Fruit fly (Drosophila melanogaster) whole organism, prepupa: ENCODE measurements around the gene amn.

ENCODE experiments used
- CG6276 ChIP-seq: fragments of 200-800 bp; sonication (Bioruptor generic); optimal IDR thresholded peaks from 2 replicates; lab custom pipeline; 2017; ENCODE audit warnings: missing biosample characterization, mild to moderate bottlenecking, missing genetic modification characterization
- Eip93F ChIP-seq: fragments of 200-800 bp; sonication (Bioruptor generic); optimal IDR thresholded peaks from 2 replicates; lab custom pipeline; 2016; ENCODE audit warnings: missing biosample characterization, mild to moderate bottlenecking, missing genetic modification characterization
- Ets96B ChIP-seq: fragments of 200-800 bp; optimal IDR thresholded peaks from 2 replicates; lab custom pipeline; 2019; ENCODE audit warnings: missing biosample characterization, mild to moderate bottlenecking, missing genetic modification characterization, moderate library complexity
- Hr4 ChIP-seq: fragments of 200-800 bp; sonication (Bioruptor generic); optimal IDR thresholded peaks from 3 replicates; lab custom pipeline; 2016; ENCODE audit warnings: missing biosample characterization, missing genetic modification characterization
- Lpt ChIP-seq: fragments of 200-800 bp; sonication (Bioruptor generic); optimal IDR thresholded peaks from 3 replicates; lab custom pipeline; 2016; ENCODE audit warnings: missing biosample characterization, missing genetic modification characterization
- OdsH ChIP-seq: fragments of 200-800 bp; sonication (Bioruptor generic); optimal IDR thresholded peaks from 3 replicates; lab custom pipeline; 2016; ENCODE audit warnings: missing biosample characterization, missing genetic modification characterization
- fd85E ChIP-seq: fragments of 200-800 bp; sonication (Bioruptor generic); optimal IDR thresholded peaks from 3 replicates; lab custom pipeline; 2016; ENCODE audit warnings: missing biosample characterization, missing genetic modification characterization
- net ChIP-seq: fragments of 200-800 bp; sonication (Bioruptor generic); optimal IDR thresholded peaks from 3 replicates; lab custom pipeline; 2016; ENCODE audit warnings: missing biosample characterization, missing genetic modification characterization
- spab ChIP-seq: fragments of 200-800 bp; sonication (Bioruptor generic); optimal IDR thresholded peaks from 2 replicates; lab custom pipeline; 2017; ENCODE audit warnings: missing biosample characterization, mild to moderate bottlenecking, missing genetic modification characterization, missing genetic modification reagents

dm6 chrX:19899978-19900377 lies 10.1 kb upstream of the amn start:
- TF ChIP-seq CG6276 (GFP tag; lab: Kevin White, UChicago) (no peak), net (no peak), spab (GFP tag; lab: Kevin White, UChicago) (no peak), Lpt (GFP tag; lab: Kevin White, UChicago) (peak; percentile 50), Ets96B (tag; lab: Kevin White, UChicago) (no peak), OdsH (no peak), fd85E (GFP tag; lab: Kevin White, UChicago) (no peak), Eip93F (GFP tag; lab: Kevin White, UChicago) (no peak), Hr4 (GFP tag; lab: Kevin White, UChicago) (no peak)
